Fruit fly (Drosophila melanogaster): ENCODE results near the gene CG32260.

dm6 chr3L:4099194-4099593 lies 43.0 kb upstream of the CG32260 start:
- no peak for TF ChIP-seq CG7045 (GFP tag; optimal IDR thresholded peaks at IDR 0.05)
- no peak for TF ChIP-seq kay (GFP tag; ENCODE audit: borderline replicate concordance)
- no peak for TF ChIP-seq CG7101 (tag; optimal IDR thresholded peaks at IDR 0.05)
